Worm (Caenorhabditis elegans) whole organism, L2 larva: ENCODE data around the gene clc-18.

Source experiments
- C34F6.9 ChIP-seq: fragments of 150-350 bp; optimal IDR thresholded peaks from 2 replicates; lab custom pipeline; 2014; ENCODE audit warnings: missing biosample characterization, missing genetic modification characterization
- F13H6.1 ChIP-seq: sonication (generic microtip); optimal IDR thresholded peaks from 2 replicates; lab custom pipeline; 2016; ENCODE audit warnings: missing genetic modification characterization, missing compliant biosample characterization
- R02D3.7 ChIP-seq: fragments of 150-350 bp; optimal IDR thresholded peaks from 2 replicates; lab custom pipeline; 2014; ENCODE audit warnings: missing biosample characterization, missing genetic modification characterization
- Y55F3AM.14 ChIP-seq: fragments of 200-800 bp; sonication (Bioruptor generic); optimal IDR thresholded peaks from 2 replicates; lab custom pipeline; 2018; ENCODE audit warnings: mild to moderate bottlenecking, missing genetic modification characterization, missing compliant biosample characterization
- ZK546.5 ChIP-seq: sonication (generic microtip); optimal IDR thresholded peaks from 2 replicates; lab custom pipeline; 2017; ENCODE audit warnings: missing biosample characterization, missing genetic modification characterization
- alr-1 ChIP-seq: fragments of 150-350 bp; optimal IDR thresholded peaks from 2 replicates; lab custom pipeline; 2014; ENCODE audit warnings: missing biosample characterization, missing genetic modification characterization
- aly-2 ChIP-seq: fragments of 150-350 bp; optimal IDR thresholded peaks from 2 replicates; lab custom pipeline; 2014; ENCODE audit warnings: missing biosample characterization, missing genetic modification characterization
- ama-1 ChIP-seq: fragments of 150-350 bp; optimal IDR thresholded peaks from 2 replicates; lab custom pipeline; 2018; ENCODE audit warnings: inconsistent platforms
- blmp-1 ChIP-seq: sonication (generic microtip); optimal IDR thresholded peaks from 2 replicates; lab custom pipeline; 2017; ENCODE audit warnings: missing genetic modification characterization, mild to moderate bottlenecking, missing compliant biosample characterization, antibody characterized with exemption, moderate library complexity; ENCODE audit not compliant: insufficient read depth
- ceh-16 ChIP-seq: fragments of 150-350 bp; optimal IDR thresholded peaks from 2 replicates; lab custom pipeline; 2014; ENCODE audit warnings: missing biosample characterization, missing genetic modification characterization
- ceh-82 ChIP-seq: fragments of 150-350 bp; optimal IDR thresholded peaks from 2 replicates; lab custom pipeline; 2014; ENCODE audit warnings: missing biosample characterization, missing genetic modification characterization
- crh-2 ChIP-seq: sonication (generic microtip); optimal IDR thresholded peaks from 2 replicates; lab custom pipeline; 2017; ENCODE audit warnings: missing biosample characterization, missing genetic modification characterization
- dmd-4 ChIP-seq: sonication (generic microtip); optimal IDR thresholded peaks from 2 replicates; lab custom pipeline; 2017; ENCODE audit warnings: missing biosample characterization, missing genetic modification characterization
- egl-27 ChIP-seq: sonication (generic microtip); optimal IDR thresholded peaks from 3 replicates; lab custom pipeline; 2017; ENCODE audit warnings: missing biosample characterization, missing genetic modification reagents, missing genetic modification characterization
- elt-1 ChIP-seq: fragments of 150-350 bp; optimal IDR thresholded peaks from 2 replicates; lab custom pipeline; 2014; ENCODE audit warnings: missing biosample characterization, missing genetic modification characterization
- elt-3 ChIP-seq: sonication (generic microtip); optimal IDR thresholded peaks from 2 replicates; lab custom pipeline; 2017; ENCODE audit warnings: missing biosample characterization, missing genetic modification characterization
- fos-1 ChIP-seq: fragments of 150-350 bp; optimal IDR thresholded peaks from 2 replicates; lab custom pipeline; 2014; ENCODE audit warnings: missing biosample characterization, missing genetic modification characterization
- gmeb-1 ChIP-seq: fragments of 150-350 bp; optimal IDR thresholded peaks from 2 replicates; lab custom pipeline; 2014; ENCODE audit warnings: missing biosample characterization, missing genetic modification characterization
- lin-11 ChIP-seq: fragments of 150-350 bp; sonication (generic microtip); optimal IDR thresholded peaks from 2 replicates; lab custom pipeline; 2014; ENCODE audit warnings: missing biosample characterization, missing genetic modification characterization, inconsistent platforms, mixed read lengths
- lin-13 ChIP-seq: fragments of 150-350 bp; optimal IDR thresholded peaks from 2 replicates; lab custom pipeline; 2014; ENCODE audit warnings: missing biosample characterization, missing genetic modification reagents, missing genetic modification characterization
- lin-39 ChIP-seq: fragments of 150-350 bp; optimal IDR thresholded peaks from 2 replicates; lab custom pipeline; 2014; ENCODE audit warnings: missing biosample characterization, missing genetic modification reagents, missing genetic modification characterization
- lsy-2 ChIP-seq, 2 experiments: fragments of 150-350 bp in 1 of 2; sonication (generic microtip) in 1 of 2; optimal IDR thresholded peaks; 2 replicates each; lab custom pipeline; 2014 to 2017; ENCODE audit warnings: missing biosample characterization in 2 of 2, missing genetic modification characterization in 2 of 2
- mab-5 ChIP-seq: fragments of 150-350 bp; optimal IDR thresholded peaks from 2 replicates; lab custom pipeline; 2014; ENCODE audit warnings: missing biosample characterization, missing genetic modification characterization
- mbf-1 ChIP-seq: sonication (generic microtip); optimal IDR thresholded peaks from 2 replicates; lab custom pipeline; 2017; ENCODE audit warnings: missing biosample characterization, missing genetic modification characterization
- mdl-1 ChIP-seq, 2 experiments: fragments of 150-350 bp in 1 of 2; sonication (generic microtip) in 1 of 2; optimal IDR thresholded peaks; 2 replicates each; lab custom pipeline; 2017; ENCODE audit warnings: missing biosample characterization in 2 of 2, missing genetic modification characterization in 2 of 2
- nhr-10 ChIP-seq: sonication (generic microtip); optimal IDR thresholded peaks from 2 replicates; lab custom pipeline; 2017; ENCODE audit warnings: missing biosample characterization, missing genetic modification characterization
- nhr-11 ChIP-seq: fragments of 150-350 bp; optimal IDR thresholded peaks from 2 replicates; lab custom pipeline; 2014; ENCODE audit warnings: missing biosample characterization, missing genetic modification characterization
- nhr-12 ChIP-seq: fragments of 150-350 bp; optimal IDR thresholded peaks from 2 replicates; lab custom pipeline; 2014; ENCODE audit warnings: missing biosample characterization, missing genetic modification characterization
- nhr-129 ChIP-seq: fragments of 150-350 bp; optimal IDR thresholded peaks from 2 replicates; lab custom pipeline; 2014; ENCODE audit warnings: missing biosample characterization, missing genetic modification characterization
- nhr-21 ChIP-seq: fragments of 150-350 bp; optimal IDR thresholded peaks from 2 replicates; lab custom pipeline; 2014; ENCODE audit warnings: missing biosample characterization, missing genetic modification characterization
- nhr-23 ChIP-seq: fragments of 150-350 bp; optimal IDR thresholded peaks from 2 replicates; lab custom pipeline; 2014; ENCODE audit warnings: missing biosample characterization, missing genetic modification reagents, missing genetic modification characterization
- nhr-237 ChIP-seq: fragments of 150-350 bp; optimal IDR thresholded peaks from 2 replicates; lab custom pipeline; 2014; ENCODE audit warnings: missing biosample characterization, missing genetic modification characterization
- nhr-25 ChIP-seq: fragments of 150-350 bp; sonication (generic microtip); optimal IDR thresholded peaks from 3 replicates; lab custom pipeline; 2014; ENCODE audit warnings: missing biosample characterization, missing genetic modification characterization
- nhr-6 ChIP-seq: fragments of 150-350 bp; optimal IDR thresholded peaks from 2 replicates; lab custom pipeline; 2014; ENCODE audit warnings: missing biosample characterization, missing genetic modification characterization
- nhr-77 ChIP-seq: fragments of 150-350 bp; optimal IDR thresholded peaks from 2 replicates; lab custom pipeline; 2014; ENCODE audit warnings: missing biosample characterization, missing genetic modification characterization
- peb-1 ChIP-seq: fragments of 150-350 bp; optimal IDR thresholded peaks from 2 replicates; lab custom pipeline; 2014; ENCODE audit warnings: missing biosample characterization, missing genetic modification characterization
- sem-4 ChIP-seq: fragments of 150-350 bp; optimal IDR thresholded peaks from 2 replicates; lab custom pipeline; 2014; ENCODE audit warnings: missing biosample characterization, missing genetic modification reagents, missing genetic modification characterization
- skn-1 ChIP-seq: sonication (generic microtip); optimal IDR thresholded peaks from 2 replicates; lab custom pipeline; 2017; ENCODE audit warnings: missing biosample characterization, missing genetic modification characterization
- sma-3 ChIP-seq: sonication (generic microtip); optimal IDR thresholded peaks from 2 replicates; lab custom pipeline; 2016; ENCODE audit warnings: missing genetic modification reagents, missing genetic modification characterization, missing compliant biosample characterization
- snpc-4 ChIP-seq: fragments of 150-350 bp; optimal IDR thresholded peaks from 2 replicates; lab custom pipeline; 2014; ENCODE audit warnings: missing biosample characterization, missing genetic modification characterization
- unc-39 ChIP-seq: fragments of 150-350 bp; optimal IDR thresholded peaks from 2 replicates; lab custom pipeline; 2014; ENCODE audit warnings: missing biosample characterization, missing genetic modification characterization
- unc-55 ChIP-seq: fragments of 150-350 bp; sonication (generic microtip); optimal IDR thresholded peaks from 3 replicates; lab custom pipeline; 2014; ENCODE audit warnings: missing biosample characterization, missing genetic modification reagents, missing genetic modification characterization
- unc-62 ChIP-seq: fragments of 150-350 bp; optimal IDR thresholded peaks from 2 replicates; lab custom pipeline; 2014; ENCODE audit warnings: missing biosample characterization, missing genetic modification reagents, missing genetic modification characterization
- zag-1 ChIP-seq: fragments of 150-350 bp; optimal IDR thresholded peaks from 2 replicates; lab custom pipeline; 2014; ENCODE audit warnings: missing biosample characterization, missing genetic modification characterization
- ztf-1 ChIP-seq: fragments of 200-800 bp; sonication (Bioruptor generic); conservative IDR thresholded peaks from 2 replicates; pipeline ENCODE4 v1.3.6; 2022; ENCODE audit warnings: missing genetic modification characterization, missing compliant biosample characterization
- ztf-11 ChIP-seq: sonication (generic microtip); optimal IDR thresholded peaks from 2 replicates; lab custom pipeline; 2017; ENCODE audit warnings: missing biosample characterization, missing genetic modification characterization
- ztf-4 ChIP-seq: fragments of 150-350 bp; optimal IDR thresholded peaks from 2 replicates; lab custom pipeline; 2014; ENCODE audit warnings: missing biosample characterization, missing genetic modification characterization

The clc-18 gene

DNA sequence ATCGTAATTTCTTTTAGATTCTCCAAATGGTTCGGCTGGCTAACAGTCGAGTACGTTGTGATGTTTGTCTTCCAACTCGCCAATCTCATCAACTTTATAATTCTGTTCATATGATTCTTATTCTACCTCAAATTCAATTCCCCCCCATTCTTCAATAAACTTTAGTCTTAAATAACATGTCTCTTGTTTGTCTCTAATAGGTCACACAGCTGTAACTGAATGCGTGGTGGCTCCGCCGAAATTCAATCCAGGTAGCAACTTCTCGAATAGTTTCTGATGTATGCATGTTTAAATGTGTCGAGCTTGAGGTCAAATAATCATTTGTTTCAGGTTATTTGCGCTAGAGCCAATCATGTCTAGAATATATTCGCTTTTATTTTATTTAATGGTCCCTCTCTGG, 28.9 kb upstream of the clc-18 start, which contains the start of gene lgc-29:
Gene lgc-29, plus strand, starts transcription at position 301 of the 400 bp plus-strand sequence.
- TF ChIP-seq Y55F3AM.14 (GFP tag; lab: Kevin White, UChicago), result no peak
- no peak for TF ChIP-seq nhr-12 (tag; lab: Kevin White, UChicago)
- TF ChIP-seq ceh-16 (tag; lab: Kevin White, UChicago), result no peak
- TF ChIP-seq ztf-11 (tag; lab: Kevin White, UChicago), result no peak
- TF ChIP-seq mab-5 (tag; lab: Kevin White, UChicago), result no peak
- no peak for TF ChIP-seq egl-27
- no peak for TF ChIP-seq dmd-4 (tag; lab: Kevin White, UChicago)
- TF ChIP-seq F13H6.1 (tag; lab: Kevin White, UChicago), result no peak
- no peak for TF ChIP-seq unc-62 (GFP tag; lab: Kevin White, UChicago)
- TF ChIP-seq lsy-2 (tag; optimal IDR thresholded peaks at IDR 0.05; lab: Kevin White, UChicago), result no peak
- TF ChIP-seq aly-2 (tag; lab: Kevin White, UChicago), result no peak
- no peak for TF ChIP-seq crh-2 (tag; lab: Kevin White, UChicago)
- no peak for TF ChIP-seq nhr-77 (tag; lab: Kevin White, UChicago)
- TF ChIP-seq fos-1, result no peak
- no peak for TF ChIP-seq lin-11 (tag; lab: Kevin White, UChicago)
- no peak for TF ChIP-seq gmeb-1 (tag; lab: Kevin White, UChicago)

DNA sequence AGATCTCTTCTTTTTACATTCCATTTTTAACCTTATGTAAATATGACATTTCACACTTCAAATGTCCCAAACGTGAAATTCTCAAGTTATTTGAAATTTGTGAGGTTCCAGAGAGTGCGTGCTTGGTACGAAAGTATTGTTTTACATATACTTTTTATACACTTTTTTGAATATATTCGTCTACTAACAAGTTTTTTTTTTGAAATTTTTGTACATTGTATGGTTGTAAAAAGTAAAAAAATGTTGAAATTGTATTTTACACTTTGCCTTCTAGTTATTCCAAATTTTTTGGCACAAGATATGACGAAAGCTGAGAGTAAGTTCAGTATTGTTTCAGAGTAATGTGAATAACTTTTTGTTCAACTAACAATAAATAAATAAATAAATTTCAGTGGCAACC, 25.0 kb upstream of the clc-18 start, which contains the start of gene lgc-1:
Gene lgc-1, plus strand, starts transcription at position 301 of the 400 bp plus-strand sequence.
- no peak for TF ChIP-seq elt-3
- TF ChIP-seq ZK546.5 (tag; lab: Kevin White, UChicago), result no peak
- TF ChIP-seq ztf-11 (tag; lab: Kevin White, UChicago), result no peak
- TF ChIP-seq nhr-25 (tag; lab: Kevin White, UChicago), result no peak
- no peak for TF ChIP-seq ama-1

DNA sequence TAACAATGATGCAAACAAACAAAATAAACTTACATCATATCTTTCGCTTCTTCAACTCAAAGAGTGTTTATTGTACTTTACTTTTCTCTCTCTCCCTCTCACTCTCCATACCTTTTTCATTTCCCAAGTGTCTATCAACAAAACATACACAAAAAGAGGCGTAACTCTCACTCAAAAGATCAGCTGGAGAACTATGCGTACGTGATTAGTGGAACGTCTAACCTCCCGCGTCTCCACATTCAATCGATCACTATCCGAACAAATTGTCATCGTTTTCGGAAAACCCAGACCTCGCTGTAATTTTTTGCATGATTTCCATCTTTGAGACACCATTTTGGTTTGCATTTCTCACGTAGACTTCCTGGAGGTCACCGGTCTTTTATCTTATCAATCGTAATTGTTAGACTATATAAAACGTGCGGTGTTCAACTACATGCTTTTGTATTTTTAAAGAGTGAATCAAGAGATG, 21.7 kb upstream of the clc-18 start, which contains the start of gene nhr-57:
Gene nhr-57, plus strand, starts transcription at position 419 of the 469 bp plus-strand sequence.
- TF ChIP-seq ZK546.5 (tag; lab: Kevin White, UChicago) (no peak), ceh-16 (tag; lab: Kevin White, UChicago) (no peak), nhr-12 (tag; lab: Kevin White, UChicago) (no peak), mab-5 (tag; lab: Kevin White, UChicago) (no peak), snpc-4 (tag; lab: Kevin White, UChicago) (no peak), nhr-6 (tag; lab: Kevin White, UChicago) (peak; percentile 67), F13H6.1 (tag; lab: Kevin White, UChicago) (peak; percentile 82), sma-3 (peak; percentile 89), elt-1 (tag; lab: Kevin White, UChicago) (no peak), ztf-4 (tag; lab: Kevin White, UChicago) (no peak), elt-3 (no peak), nhr-25 (tag; lab: Kevin White, UChicago) (peak; percentile 86), nhr-129 (tag; lab: Kevin White, UChicago) (peak; percentile 96), aly-2 (tag; lab: Kevin White, UChicago) (no peak), crh-2 (tag; lab: Kevin White, UChicago) (peak; percentile 51), sem-4 (tag; lab: Kevin White, UChicago) (peak; percentile 61), gmeb-1 (tag; lab: Kevin White, UChicago) (peak; percentile 62), ama-1 (no peak), nhr-11 (tag; lab: Kevin White, UChicago) (no peak), ztf-1 (GFP tag; lab: Robert Waterston, UW) (no peak), Y55F3AM.14 (GFP tag; lab: Kevin White, UChicago) (peak; percentile 86), unc-39 (tag; lab: Kevin White, UChicago) (no peak), skn-1 (peak; percentile 72), alr-1 (tag; lab: Kevin White, UChicago) (no peak), blmp-1 (tag; lab: Kevin White, UChicago) (peak; percentile 72), egl-27 (peak; percentile 60), nhr-237 (tag; lab: Kevin White, UChicago) (no peak), nhr-21 (tag; lab: Kevin White, UChicago) (peak; percentile 87), lin-39 (no peak), C34F6.9 (tag; lab: Kevin White, UChicago) (peak; percentile 51), R02D3.7 (tag; lab: Kevin White, UChicago) (no peak), ztf-11 (tag; lab: Kevin White, UChicago) (no peak), ceh-82 (no peak), unc-62 (GFP tag; lab: Kevin White, UChicago) (no peak), peb-1 (no peak), nhr-77 (tag; lab: Kevin White, UChicago) (no peak), zag-1 (tag; lab: Kevin White, UChicago) (no peak), mdl-1 (tag; optimal IDR thresholded peaks at IDR 0.05; lab: Kevin White, UChicago) (peak in 1 of 2 experiments; percentile 40), dmd-4 (tag; lab: Kevin White, UChicago) (no peak), mbf-1 (tag; lab: Kevin White, UChicago) (no peak), nhr-23 (tag; lab: Kevin White, UChicago) (no peak), unc-55 (GFP tag; lab: Kevin White, UChicago) (peak; percentile 19), lin-13 (GFP tag; lab: Kevin White, UChicago) (peak; percentile 31), fos-1 (peak; percentile 73), nhr-10 (tag; lab: Kevin White, UChicago) (no peak)
